Worm (Caenorhabditis elegans): ENCODE results near the gene mgl-1.

DNA sequence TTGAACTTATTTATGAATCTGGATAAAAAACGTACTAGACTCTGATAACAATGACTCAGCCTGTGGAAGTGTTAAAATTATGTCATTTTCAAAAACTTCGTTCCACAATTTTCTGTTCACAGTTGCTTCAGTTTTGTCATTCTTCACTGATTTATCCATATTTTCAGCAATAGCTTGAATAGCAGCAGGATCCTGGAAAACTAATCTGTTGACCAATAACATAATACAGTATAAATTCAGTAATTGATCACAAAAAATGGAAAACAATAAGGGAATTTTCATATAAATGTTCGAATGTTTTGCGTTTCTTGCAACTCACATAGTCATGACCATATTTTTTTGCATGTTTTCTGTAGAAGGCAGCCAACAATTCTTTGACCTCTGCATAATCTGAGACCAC is 27.6 kb downstream of the mgl-1 start:
- TF ChIP-seq klf-2 (GFP tag; conservative IDR thresholded peaks at IDR 0.05) (no peak), T22C8.4 (GFP tag; IDR thresholded peaks at IDR 0.05) (no peak), flt-1 (GFP tag; IDR thresholded peaks at IDR 0.05) (no peak), ztf-23 (GFP tag; IDR thresholded peaks at IDR 0.05) (no peak), tab-1 (GFP tag; IDR thresholded peaks at IDR 0.05) (no peak), ztf-29 (GFP tag; IDR thresholded peaks at IDR 0.05) (no peak), cog-1 (tag; optimal IDR thresholded peaks at IDR 0.05) (no peak), ref-1 (GFP tag; conservative IDR thresholded peaks at IDR 0.05) (no peak), med-1 (GFP tag; optimal IDR thresholded peaks at IDR 0.05; ENCODE audit: insufficient read depth) (no peak)

Data from whole organism, midembryonic.